Worm (Caenorhabditis elegans): Measurements from ENCODE around the gene egl-44.
A peak's percentile ranks its signal among the peaks of the same experiment; 100 is the strongest.

Gene egl-44

ce11 chrII:5931109-5931508, 2.5 kb downstream of the egl-44 start (continued):
- TF ChIP-seq pha-4 (GFP tag; IDR thresholded peaks at IDR 0.05), result no peak
- TF ChIP-seq pha-4 (tag; optimal IDR thresholded peaks at IDR 0.05), result peak; percentile 40
- no peak for TF ChIP-seq Y75B8A.6 (GFP tag; IDR thresholded peaks at IDR 0.05)
- no peak for TF ChIP-seq unc-130 (GFP tag; optimal IDR thresholded peaks at IDR 0.05)
- TF ChIP-seq F49E8.2 (tag; optimal IDR thresholded peaks at IDR 0.05; ENCODE audit: borderline replicate concordance), result no peak
- TF ChIP-seq Y5F2A.4 (GFP tag; optimal IDR thresholded peaks at IDR 0.05), result no peak
- peak; percentile 53; the same call in 1 of the 2 replicates for TF ChIP-seq dmd-8 (GFP tag; IDR thresholded peaks at IDR 0.05)
- TF ChIP-seq mdl-1 (tag; optimal IDR thresholded peaks at IDR 0.05), result peak in 1 of 2 experiments; percentile 65
- TF ChIP-seq lin-1 (GFP tag; IDR thresholded peaks at IDR 0.05), result no peak
- peak; percentile 84 for TF ChIP-seq nhr-28 (tag; optimal IDR thresholded peaks at IDR 0.05)
- TF ChIP-seq tag-97 (GFP tag; IDR thresholded peaks at IDR 0.05), result no peak
- peak; percentile 72 for TF ChIP-seq hlh-11 (tag; optimal IDR thresholded peaks at IDR 0.05)
- no peak for TF ChIP-seq R02D3.7 (tag; optimal IDR thresholded peaks at IDR 0.05)
- TF ChIP-seq lin-39 (tag; optimal IDR thresholded peaks at IDR 0.05), result no peak
- TF ChIP-seq daf-19 (GFP tag; conservative IDR thresholded peaks at IDR 0.05), result no peak
- no peak for TF ChIP-seq Y105C5A.15 (GFP tag; IDR thresholded peaks at IDR 0.05)
- TF ChIP-seq spr-3 (GFP tag; optimal IDR thresholded peaks at IDR 0.05), result no peak
- no peak for TF ChIP-seq ama-1 (optimal IDR thresholded peaks at IDR 0.05)
- TF ChIP-seq unc-39 (tag; optimal IDR thresholded peaks at IDR 0.05), result no peak
- TF ChIP-seq nhr-48 (tag; optimal IDR thresholded peaks at IDR 0.05), result no peak
- no peak for TF ChIP-seq lin-29 (GFP tag; IDR thresholded peaks at IDR 0.05)
- no peak for TF ChIP-seq nhr-111 (GFP tag; optimal IDR thresholded peaks at IDR 0.05)
- TF ChIP-seq ztf-11 (tag; optimal IDR thresholded peaks at IDR 0.05), result no peak
- no peak for TF ChIP-seq aly-2 (tag; optimal IDR thresholded peaks at IDR 0.05)
- TF ChIP-seq D1046.2 (GFP tag; IDR thresholded peaks at IDR 0.05), result no peak
- peak; percentile 43; the same call in 1 of the 2 replicates for TF ChIP-seq dmd-6 (GFP tag; IDR thresholded peaks at IDR 0.05)
- 0 out of 2 replicates have a peak, but pooled peaks have one; percentile 21 for TF ChIP-seq tra-1 (GFP tag; IDR thresholded peaks at IDR 0.05)
- no peak for TF ChIP-seq zip-2 (tag; optimal IDR thresholded peaks at IDR 0.05)
- peak; percentile 77 for TF ChIP-seq aha-1 (tag)
- no peak for TF ChIP-seq T20F7.1 (GFP tag; optimal IDR thresholded peaks at IDR 0.05)
- TF ChIP-seq ztf-7 (tag; optimal IDR thresholded peaks at IDR 0.05), result no peak
- TF ChIP-seq lin-13 (GFP tag; optimal IDR thresholded peaks at IDR 0.05), result no peak
- TF ChIP-seq hlh-30 (tag; optimal IDR thresholded peaks at IDR 0.05; ENCODE audit: insufficient read depth), result peak; percentile 51
- no peak for TF ChIP-seq lin-38 (GFP tag; IDR thresholded peaks at IDR 0.05)
- TF ChIP-seq zfp-3 (GFP tag; conservative IDR thresholded peaks at IDR 0.05), result no peak
- peak; percentile 27 for TF ChIP-seq nhr-77 (tag; optimal IDR thresholded peaks at IDR 0.05)
- TF ChIP-seq hmg-1.1 (GFP tag; IDR thresholded peaks at IDR 0.05), result peak; percentile 39; the same call in 1 of the 2 replicates
- TF ChIP-seq hif-1 (tag; optimal IDR thresholded peaks at IDR 0.05), result peak in 1 of 2 experiments; percentile 7
- peak; percentile 62 for TF ChIP-seq mes-2 (tag; optimal IDR thresholded peaks at IDR 0.05; ENCODE audit: poor library complexity, severe bottlenecking)
- TF ChIP-seq F10B5.3 (tag; optimal IDR thresholded peaks at IDR 0.05), result no peak
- peak; percentile 42 for TF ChIP-seq mep-1 (tag; optimal IDR thresholded peaks at IDR 0.05)

- TF ChIP-seq dmd-9 (GFP tag; IDR thresholded peaks at IDR 0.05) (no peak), skn-1 (tag; optimal IDR thresholded peaks at IDR 0.05) (no peak), egl-27 (tag; optimal IDR thresholded peaks at IDR 0.05) (no peak), F26F4.8 (GFP tag; conservative IDR thresholded peaks at IDR 0.05) (no peak), R02D3.7 (tag; optimal IDR thresholded peaks at IDR 0.05) (no peak), lin-1 (GFP tag; IDR thresholded peaks at IDR 0.05) (peak; percentile 48), mxl-2 (GFP tag; conservative IDR thresholded peaks at IDR 0.05) (no peak), F44E2.7 (GFP tag; IDR thresholded peaks at IDR 0.05) (no peak), nhr-111 (GFP tag; optimal IDR thresholded peaks at IDR 0.05) (no peak), Y75B8A.6 (GFP tag; IDR thresholded peaks at IDR 0.05) (no peak), nhr-28 (tag; optimal IDR thresholded peaks at IDR 0.05) (peak; percentile 81), attf-4 (tag; optimal IDR thresholded peaks at IDR 0.05) (no peak), set-16 (GFP tag; IDR thresholded peaks at IDR 0.05) (no peak), cey-2 (tag; optimal IDR thresholded peaks at IDR 0.05; ENCODE audit: borderline replicate concordance, insufficient read depth) (no peak), nhr-10 (tag; optimal IDR thresholded peaks at IDR 0.05) (no peak)
These were observed 3.5 kb downstream of the egl-44 start for ce11 chrII:5931904-5932764.

All from whole organism, L4 larva.